Worm (Caenorhabditis elegans) whole organism, L1 larva: Measurements from ENCODE around the gene T20D4.12.
"Not testable (repeated sequence)": the region's sequence is repeated elsewhere in the genome, so short reads cannot be mapped to it uniquely, and the experiment has no call there.

Experiments used
- C16A3.4 ChIP-seq: fragments of 150-350 bp; optimal IDR thresholded peaks from 2 replicates; lab custom pipeline; 2014; ENCODE audit warnings: missing biosample characterization, missing genetic modification characterization
- aha-1 ChIP-seq: fragments of 150-350 bp; optimal IDR thresholded peaks from 2 replicates; lab custom pipeline; 2014; ENCODE audit warnings: missing biosample characterization, missing genetic modification characterization
- aly-2 ChIP-seq: fragments of 150-350 bp; optimal IDR thresholded peaks from 2 replicates; lab custom pipeline; 2014; ENCODE audit warnings: missing biosample characterization, missing genetic modification characterization
- ama-1 ChIP-seq: fragments of 150-350 bp; optimal IDR thresholded peaks from 2 replicates; lab custom pipeline; 2014
- ceh-63 ChIP-seq: fragments of 200-800 bp; sonication (Bioruptor generic); optimal IDR thresholded peaks from 2 replicates; lab custom pipeline; 2018; ENCODE audit warnings: mild to moderate bottlenecking, missing genetic modification characterization, missing compliant biosample characterization
- ceh-82 ChIP-seq, 3 experiments: fragments of 150-350 bp in 1 of 3; sonication (generic microtip) in 2 of 3; optimal IDR thresholded peaks; 2 replicates each; lab custom pipeline; 2014 to 2017; ENCODE audit warnings: missing biosample characterization in 3 of 3, missing genetic modification characterization in 3 of 3
- ceh-88 ChIP-seq: fragments of 200-800 bp; sonication (Bioruptor generic); IDR thresholded peaks from 2 replicates; pipeline ENCODE4 v1.3.6; 2022; ENCODE audit warnings: missing genetic modification characterization, missing compliant biosample characterization
- ceh-90 ChIP-seq: sonication (generic microtip); optimal IDR thresholded peaks from 2 replicates; lab custom pipeline; 2016; ENCODE audit warnings: missing genetic modification characterization, missing compliant biosample characterization
- ces-1 ChIP-seq: fragments of 150-350 bp; optimal IDR thresholded peaks from 2 replicates; lab custom pipeline; 2014; ENCODE audit warnings: missing biosample characterization, missing genetic modification reagents, missing genetic modification characterization
- dsc-1 ChIP-seq: sonication (generic microtip); optimal IDR thresholded peaks from 2 replicates; lab custom pipeline; 2016; ENCODE audit warnings: mild to moderate bottlenecking, missing genetic modification characterization, missing compliant biosample characterization
- efl-1 ChIP-seq, 4 experiments: fragments of 150-350 bp; optimal IDR thresholded peaks in 3 of 4; peaks in 1 of 4; 1 replicate in 1 of 4; 2 replicates in 3 of 4; lab custom pipeline; 2014; ENCODE audit warnings: missing biosample characterization in 2 of 4, missing genetic modification characterization in 2 of 4, missing genetic modification reagents in 2 of 4
- egl-13 ChIP-seq: sonication (generic microtip); optimal IDR thresholded peaks from 2 replicates; lab custom pipeline; 2016; ENCODE audit warnings: missing genotype, missing genetic modification reagents, missing genetic modification characterization, missing compliant biosample characterization
- elt-2 ChIP-seq: sonication (generic microtip); optimal IDR thresholded peaks from 2 replicates; lab custom pipeline; 2016; ENCODE audit warnings: missing genetic modification characterization, mild to moderate bottlenecking, inconsistent platforms, missing compliant biosample characterization, missing genetic modification reagents
- elt-3 ChIP-seq, 6 experiments: fragments of 150-350 bp in 1 of 6; sonication (generic microtip); optimal IDR thresholded peaks; 2 replicates each; lab custom pipeline; 2017 to 2018; ENCODE audit warnings: missing biosample characterization in 6 of 6, missing genetic modification characterization in 6 of 6, inconsistent platforms in 1 of 6
- fkh-4 ChIP-seq: sonication (generic microtip); optimal IDR thresholded peaks from 2 replicates; lab custom pipeline; 2016; ENCODE audit warnings: missing compliant biosample characterization, missing genetic modification characterization, borderline replicate concordance
- isw-1 ChIP-seq: fragments of 200-800 bp; sonication (Bioruptor generic); IDR thresholded peaks from 2 replicates; pipeline ENCODE4 v1.3.6; 2022; ENCODE audit warnings: missing genetic modification characterization, missing compliant biosample characterization
- lin-13 ChIP-seq: fragments of 150-350 bp; optimal IDR thresholded peaks from 2 replicates; lab custom pipeline; 2014; ENCODE audit warnings: missing biosample characterization, missing genetic modification reagents, missing genetic modification characterization
- lin-14 ChIP-seq: fragments of 200-800 bp; sonication (Bioruptor generic); optimal IDR thresholded peaks from 2 replicates; lab custom pipeline; 2018; ENCODE audit warnings: mild to moderate bottlenecking, missing genetic modification characterization, moderate library complexity, missing compliant biosample characterization
- lin-15B ChIP-seq: fragments of 150-350 bp; sonication (generic microtip); optimal IDR thresholded peaks from 3 replicates; lab custom pipeline; 2014; ENCODE audit warnings: missing biosample characterization, missing genetic modification characterization
- lin-39 ChIP-seq: fragments of 150-350 bp; optimal IDR thresholded peaks from 2 replicates; lab custom pipeline; 2014; ENCODE audit warnings: missing biosample characterization, missing genetic modification reagents, missing genetic modification characterization
- lsy-2 ChIP-seq, 2 experiments: fragments of 150-350 bp; optimal IDR thresholded peaks; 2 replicates each; lab custom pipeline; 2014; ENCODE audit warnings: missing biosample characterization in 2 of 2, missing genetic modification characterization in 2 of 2
- mab-9 ChIP-seq: fragments of 200-800 bp; sonication (Bioruptor generic); IDR thresholded peaks from 2 replicates; pipeline ENCODE4 v1.3.6; 2022; ENCODE audit warnings: missing genetic modification reagents, missing genetic modification characterization, missing compliant biosample characterization
- mdl-1 ChIP-seq, 2 experiments: fragments of 150-350 bp; optimal IDR thresholded peaks; 2 replicates each; lab custom pipeline; 2014 to 2017; ENCODE audit warnings: missing biosample characterization in 2 of 2, missing genetic modification characterization in 2 of 2, inconsistent platforms in 1 of 2
- mep-1 ChIP-seq: fragments of 150-350 bp; optimal IDR thresholded peaks from 2 replicates; lab custom pipeline; 2014; ENCODE audit warnings: missing biosample characterization, missing genetic modification characterization
- nhr-12 ChIP-seq: sonication (generic microtip); optimal IDR thresholded peaks from 2 replicates; lab custom pipeline; 2017; ENCODE audit warnings: missing biosample characterization, missing genetic modification characterization
- nhr-20 ChIP-seq: sonication (generic microtip); optimal IDR thresholded peaks from 2 replicates; lab custom pipeline; 2016; ENCODE audit warnings: mild to moderate bottlenecking, missing genetic modification characterization, missing compliant biosample characterization
- nhr-71 ChIP-seq: sonication (generic microtip); optimal IDR thresholded peaks from 2 replicates; lab custom pipeline; 2016; ENCODE audit warnings: mild to moderate bottlenecking, missing genetic modification characterization, moderate library complexity, missing compliant biosample characterization
- skn-1 ChIP-seq: fragments of 150-350 bp; optimal IDR thresholded peaks from 2 replicates; lab custom pipeline; 2014; ENCODE audit warnings: missing biosample characterization, missing genetic modification characterization
- sox-4 ChIP-seq: sonication (generic microtip); optimal IDR thresholded peaks from 2 replicates; lab custom pipeline; 2016; ENCODE audit warnings: missing genetic modification characterization, missing compliant biosample characterization
- sup-37 ChIP-seq: fragments of 200-800 bp; sonication (Bioruptor generic); optimal IDR thresholded peaks from 2 replicates; lab custom pipeline; 2018; ENCODE audit warnings: mild to moderate bottlenecking, missing genetic modification characterization, missing compliant biosample characterization
- swsn-7 ChIP-seq: sonication (generic microtip); optimal IDR thresholded peaks from 2 replicates; lab custom pipeline; 2016; ENCODE audit warnings: missing genetic modification characterization, missing compliant biosample characterization
- tbx-2 ChIP-seq: sonication (generic microtip); optimal IDR thresholded peaks from 2 replicates; lab custom pipeline; 2016; ENCODE audit warnings: missing genetic modification characterization, missing compliant biosample characterization
- unc-30 ChIP-seq: sonication (generic microtip); optimal IDR thresholded peaks from 2 replicates; lab custom pipeline; 2017; ENCODE audit warnings: missing biosample characterization, missing genetic modification characterization
- unc-98 ChIP-seq: fragments of 200-800 bp; sonication (Bioruptor generic); IDR thresholded peaks from 2 replicates; pipeline ENCODE4 v1.3.6; 2022; ENCODE audit warnings: missing genetic modification characterization, missing compliant biosample characterization
- xbp-1 ChIP-seq: sonication (generic microtip); optimal IDR thresholded peaks from 2 replicates; lab custom pipeline; 2016; ENCODE audit warnings: missing genetic modification characterization, missing compliant biosample characterization
- zag-1 ChIP-seq: fragments of 150-350 bp; optimal IDR thresholded peaks from 2 replicates; lab custom pipeline; 2014; ENCODE audit warnings: missing biosample characterization, missing genetic modification characterization
- ztf-4 ChIP-seq: fragments of 150-350 bp; optimal IDR thresholded peaks from 2 replicates; lab custom pipeline; 2014; ENCODE audit warnings: missing biosample characterization, missing genetic modification characterization

The T20D4.12 gene

ce11 chrV:3361633-3362032 lies 35.2 kb upstream of the T20D4.12 start:
- TF ChIP-seq mep-1 (tag; lab: Kevin White, UChicago) (no peak), lin-14 (GFP tag; lab: Kevin White, UChicago) (no peak), elt-2 (tag; lab: Kevin White, UChicago) (no peak), aha-1 (tag; lab: Kevin White, UChicago) (no peak), unc-98 (GFP tag; lab: Robert Waterston, UW) (no peak), ces-1 (GFP tag; lab: Kevin White, UChicago) (no peak), sup-37 (no peak), ztf-4 (tag; lab: Kevin White, UChicago) (no peak), ceh-63 (no peak), fkh-4 (tag; lab: Kevin White, UChicago) (no peak), aly-2 (tag; lab: Kevin White, UChicago) (no peak), egl-13 (no peak), unc-30 (tag; lab: Kevin White, UChicago) (no peak), lin-13 (GFP tag; lab: Kevin White, UChicago) (no peak), nhr-71 (tag; lab: Kevin White, UChicago) (no peak), lin-39 (tag; lab: Kevin White, UChicago) (no peak), dsc-1 (no peak), lin-15B (tag; lab: Kevin White, UChicago) (no peak)

ce11 chrV:3362475-3362874 lies 34.4 kb upstream of the T20D4.12 start, which contains the start of gene C04E12.4:
Gene C04E12.4 (plus strand): TSS chrV:3362775.
- TF ChIP-seq swsn-7 (tag; lab: Kevin White, UChicago) (no peak), C16A3.4 (tag; lab: Kevin White, UChicago) (no peak), sup-37 (no peak), xbp-1 (tag; lab: Kevin White, UChicago) (no peak), efl-1 (optimal IDR thresholded peaks at IDR 0.05; lab: Kevin White, UChicago) (no peak), efl-1 (GFP tag; optimal IDR thresholded peaks at IDR 0.05 in 1 of 2; lab: Kevin White, UChicago) (peak in 1 of 2 experiments; percentile 47), nhr-20 (tag; lab: Kevin White, UChicago) (peak; percentile 16), lin-39 (tag; lab: Kevin White, UChicago) (no peak), elt-3 (tag; optimal IDR thresholded peaks at IDR 0.05; lab: Kevin White, UChicago) (peak in 1 of 6 experiments; percentile 38)
- TF ChIP-seq, all 84 proteins: peak for 3

ce11 chrV:3367773-3368172 lies 29.1 kb upstream of the T20D4.12 start, which contains the start of gene C04E12.2:
Gene C04E12.2 (plus strand): TSS chrV:3368073.
- TF ChIP-seq ceh-88 (GFP tag; lab: Robert Waterston, UW); efl-1 (optimal IDR thresholded peaks at IDR 0.05; lab: Kevin White, UChicago); efl-1 (GFP tag; optimal IDR thresholded peaks at IDR 0.05 in 1 of 2; lab: Kevin White, UChicago); ceh-90 (tag; lab: Kevin White, UChicago): not testable (repeated sequence)

- TF ChIP-seq lsy-2 (tag; optimal IDR thresholded peaks at IDR 0.05; lab: Kevin White, UChicago) = no peak
- no peak for TF ChIP-seq isw-1 (GFP tag; lab: Robert Waterston, UW)
- no peak for TF ChIP-seq mdl-1 (tag; optimal IDR thresholded peaks at IDR 0.05; lab: Kevin White, UChicago)
- no peak for TF ChIP-seq nhr-12 (tag; lab: Kevin White, UChicago)
- no peak for TF ChIP-seq zag-1
- no peak for TF ChIP-seq elt-3 (tag; optimal IDR thresholded peaks at IDR 0.05; lab: Kevin White, UChicago)
- no peak for TF ChIP-seq ceh-88 (GFP tag; lab: Robert Waterston, UW)
- no peak for TF ChIP-seq mab-9 (GFP tag; lab: Robert Waterston, UW)
- TF ChIP-seq skn-1 (tag; lab: Kevin White, UChicago) = no peak
- no peak for TF ChIP-seq tbx-2
- no peak for TF ChIP-seq dsc-1
- TF ChIP-seq ama-1 (lab: Kevin White, UChicago) = no peak
- TF ChIP-seq ceh-82 (tag; optimal IDR thresholded peaks at IDR 0.05; lab: Kevin White, UChicago) = no peak
- TF ChIP-seq sox-4 = no peak
- TF ChIP-seq unc-30 (tag; lab: Kevin White, UChicago) = no peak
- TF ChIP-seq, all 84 proteins: peak for 0
Observed at ce11 chrV:3372673-3373072, 24.2 kb upstream of the T20D4.12 start, which contains the start of gene srx-121. Gene srx-121 (minus strand): TSS chrV:3372773.
